Worm (Caenorhabditis elegans) whole organism, L4 larva: Measurements from ENCODE around the gene acl-9.

Source experiments
- D1046.2 ChIP-seq: fragments of 200-800 bp; sonication (Bioruptor generic); IDR thresholded peaks from 2 replicates; pipeline ENCODE4 v1.3.6; 2022; ENCODE audit warnings: missing genetic modification characterization, missing compliant biosample characterization
- T20F7.1 ChIP-seq: fragments of 200-800 bp; sonication (Bioruptor generic); optimal IDR thresholded peaks from 2 replicates; lab custom pipeline; 2018; ENCODE audit warnings: mild to moderate bottlenecking, missing genetic modification characterization, missing compliant biosample characterization
- T26A8.4 ChIP-seq: fragments of 200-800 bp; sonication (Bioruptor generic); IDR thresholded peaks from 2 replicates; pipeline ENCODE4 v1.3.6; 2022; ENCODE audit warnings: missing genetic modification characterization, missing compliant biosample characterization
- Y105C5A.15 ChIP-seq: fragments of 200-800 bp; sonication (Bioruptor generic); IDR thresholded peaks from 2 replicates; pipeline ENCODE4 v1.3.6; 2022; ENCODE audit warnings: missing genetic modification characterization, missing compliant biosample characterization
- ZK337.2 ChIP-seq: fragments of 200-800 bp; sonication (Bioruptor generic); IDR thresholded peaks from 2 replicates; pipeline ENCODE4 v1.3.6; 2022; ENCODE audit warnings: missing genetic modification reagents, missing genetic modification characterization, missing compliant biosample characterization
- aha-1 ChIP-seq: fragments of 150-350 bp; peaks from one replicate; lab custom pipeline; 2014; ENCODE audit warnings: missing biosample characterization, missing genetic modification characterization
- attf-4 ChIP-seq: sonication (generic microtip); optimal IDR thresholded peaks from 3 replicates; lab custom pipeline; 2017; ENCODE audit warnings: missing biosample characterization, missing genetic modification characterization
- ceh-62 ChIP-seq: sonication (generic microtip); optimal IDR thresholded peaks from 2 replicates; lab custom pipeline; 2017; ENCODE audit warnings: missing biosample characterization, missing genetic modification characterization
- ceh-82 ChIP-seq: sonication (generic microtip); optimal IDR thresholded peaks from 2 replicates; lab custom pipeline; 2017; ENCODE audit warnings: missing biosample characterization, missing genetic modification characterization
- ces-1 ChIP-seq: fragments of 150-350 bp; sonication (generic microtip); optimal IDR thresholded peaks from 4 replicates; lab custom pipeline; 2014; ENCODE audit warnings: missing biosample characterization, missing genetic modification reagents, missing genetic modification characterization
- cey-2 ChIP-seq: sonication (generic microtip); optimal IDR thresholded peaks from 3 replicates; lab custom pipeline; 2017; ENCODE audit warnings: missing genetic modification characterization, mild to moderate bottlenecking, missing compliant biosample characterization, antibody characterized with exemption, borderline replicate concordance; ENCODE audit not compliant: insufficient read depth
- ctbp-1 ChIP-seq: fragments of 200-800 bp; sonication (Bioruptor generic); IDR thresholded peaks from 2 replicates; pipeline ENCODE4 v1.3.6; 2022; ENCODE audit warnings: missing genetic modification reagents, missing genetic modification characterization, missing compliant biosample characterization
- daf-16 ChIP-seq, 3 experiments: sonication (generic microtip); optimal IDR thresholded peaks; 2 replicates each; lab custom pipeline; 2016 to 2017; ENCODE audit warnings: missing genetic modification characterization in 3 of 3, missing genetic modification reagents in 3 of 3, mild to moderate bottlenecking in 2 of 3, missing compliant biosample characterization in 2 of 3, missing biosample characterization in 1 of 3, moderate library complexity in 1 of 3
- daf-8 ChIP-seq: fragments of 200-800 bp; sonication (Bioruptor generic); IDR thresholded peaks from 2 replicates; pipeline ENCODE4 v1.3.6; 2022; ENCODE audit warnings: missing genetic modification characterization, missing compliant biosample characterization
- dmd-6 ChIP-seq: fragments of 200-800 bp; sonication (Bioruptor generic); IDR thresholded peaks from 2 replicates; pipeline ENCODE4 v1.3.6; 2022; ENCODE audit warnings: missing genetic modification reagents, missing genetic modification characterization, missing compliant biosample characterization
- dmd-9 ChIP-seq: fragments of 200-800 bp; sonication (Bioruptor generic); IDR thresholded peaks from 2 replicates; pipeline ENCODE4 v1.3.6; 2022; ENCODE audit warnings: missing genetic modification reagents, missing genetic modification characterization, missing compliant biosample characterization
- dve-1 ChIP-seq: sonication (generic microtip); optimal IDR thresholded peaks from 2 replicates; lab custom pipeline; 2017; ENCODE audit warnings: antibody characterized with exemption, mild to moderate bottlenecking, missing genetic modification characterization, missing compliant biosample characterization; ENCODE audit not compliant: insufficient read depth
- gei-8 ChIP-seq: fragments of 200-800 bp; sonication (Bioruptor generic); optimal IDR thresholded peaks from 2 replicates; lab custom pipeline; 2018; ENCODE audit warnings: mild to moderate bottlenecking, missing genetic modification characterization, missing compliant biosample characterization
- hif-1 ChIP-seq, 2 experiments: sonication (generic microtip); optimal IDR thresholded peaks; 2 replicates each; lab custom pipeline; 2016 to 2017; ENCODE audit warnings: missing compliant biosample characterization in 2 of 2, missing genetic modification characterization in 2 of 2, missing genetic modification reagents in 2 of 2, missing genotype in 2 of 2, mild to moderate bottlenecking in 1 of 2
- hlh-11 ChIP-seq: fragments of 200-800 bp; sonication (Bioruptor generic); optimal IDR thresholded peaks from 2 replicates; lab custom pipeline; 2018; ENCODE audit warnings: mild to moderate bottlenecking, missing genetic modification characterization, missing compliant biosample characterization
- hmg-1.1 ChIP-seq: fragments of 200-800 bp; sonication (Bioruptor generic); IDR thresholded peaks from 2 replicates; pipeline ENCODE4 v1.3.6; 2022; ENCODE audit warnings: missing genetic modification reagents, missing genetic modification characterization, missing compliant biosample characterization
- jun-1 ChIP-seq: fragments of 150-350 bp; optimal IDR thresholded peaks from 2 replicates; lab custom pipeline; 2014; ENCODE audit warnings: missing biosample characterization, missing genetic modification reagents, missing genetic modification characterization
- lim-7 ChIP-seq: fragments of 200-800 bp; sonication (Bioruptor generic); IDR thresholded peaks from 2 replicates; pipeline ENCODE4 v1.3.6; 2022; ENCODE audit warnings: missing genetic modification characterization, missing compliant biosample characterization
- lin-13 ChIP-seq: fragments of 150-350 bp; optimal IDR thresholded peaks from 2 replicates; lab custom pipeline; 2014; ENCODE audit warnings: missing biosample characterization, missing genetic modification reagents, missing genetic modification characterization
- lsy-2 ChIP-seq, 2 experiments: fragments of 150-350 bp in 1 of 2; sonication (generic microtip) in 1 of 2; optimal IDR thresholded peaks; 2 replicates each; lab custom pipeline; 2014 to 2017; ENCODE audit warnings: missing biosample characterization in 2 of 2, missing genetic modification characterization in 2 of 2
- madf-5 ChIP-seq, 2 experiments: fragments of 200-800 bp; sonication (Bioruptor generic); IDR thresholded peaks; 2 replicates each; pipeline ENCODE4 v1.3.6; 2022; ENCODE audit warnings: missing compliant biosample characterization in 2 of 2, missing genetic modification characterization in 2 of 2
- madf-9 ChIP-seq: fragments of 200-800 bp; sonication (Bioruptor generic); conservative IDR thresholded peaks from 2 replicates; pipeline ENCODE4 v1.3.6; 2022; ENCODE audit warnings: missing genetic modification reagents, missing genetic modification characterization, missing compliant biosample characterization
- mdt-29 ChIP-seq: fragments of 200-800 bp; sonication (Bioruptor generic); IDR thresholded peaks from 2 replicates; pipeline ENCODE4 v1.3.6; 2022; ENCODE audit warnings: missing genetic modification reagents, missing genetic modification characterization, missing compliant biosample characterization
- nhr-10 ChIP-seq: fragments of 150-350 bp; optimal IDR thresholded peaks from 2 replicates; lab custom pipeline; 2014; ENCODE audit warnings: missing biosample characterization, missing genetic modification characterization
- nhr-102 ChIP-seq: sonication (generic microtip); optimal IDR thresholded peaks from 2 replicates; lab custom pipeline; 2016; ENCODE audit warnings: mild to moderate bottlenecking, missing genetic modification characterization, moderate library complexity, missing compliant biosample characterization
- nhr-237 ChIP-seq: sonication (generic microtip); optimal IDR thresholded peaks from 2 replicates; lab custom pipeline; 2017; ENCODE audit warnings: missing biosample characterization, missing genetic modification characterization
- nhr-28 ChIP-seq: fragments of 150-350 bp; optimal IDR thresholded peaks from 2 replicates; lab custom pipeline; 2014; ENCODE audit warnings: missing biosample characterization, missing genetic modification characterization
- nhr-42 ChIP-seq: fragments of 200-800 bp; sonication (Bioruptor generic); IDR thresholded peaks from 2 replicates; pipeline ENCODE4 v1.3.6; 2022; ENCODE audit warnings: missing genetic modification characterization, missing compliant biosample characterization
- nhr-6 ChIP-seq: fragments of 150-350 bp; optimal IDR thresholded peaks from 2 replicates; lab custom pipeline; 2014; ENCODE audit warnings: missing biosample characterization, missing genetic modification characterization
- nhr-76 ChIP-seq: fragments of 150-350 bp; optimal IDR thresholded peaks from 2 replicates; lab custom pipeline; 2014; ENCODE audit warnings: missing biosample characterization, missing genetic modification characterization
- php-3 ChIP-seq: fragments of 200-800 bp; sonication (Bioruptor generic); IDR thresholded peaks from 2 replicates; pipeline ENCODE4 v1.3.6; 2022; ENCODE audit warnings: missing genetic modification reagents, missing genetic modification characterization, missing compliant biosample characterization
- pqm-1 ChIP-seq: sonication (generic microtip); optimal IDR thresholded peaks from 2 replicates; lab custom pipeline; 2017; ENCODE audit warnings: missing biosample characterization, missing genetic modification characterization
- sdz-12 ChIP-seq: fragments of 200-800 bp; sonication (Bioruptor generic); optimal IDR thresholded peaks from 2 replicates; lab custom pipeline; 2018; ENCODE audit warnings: mild to moderate bottlenecking, missing genetic modification characterization, missing compliant biosample characterization
- set-16 ChIP-seq: fragments of 200-800 bp; sonication (Bioruptor generic); IDR thresholded peaks from 2 replicates; pipeline ENCODE4 v1.3.6; 2022; ENCODE audit warnings: missing genetic modification reagents, missing genetic modification characterization, missing compliant biosample characterization
- spr-1 ChIP-seq: sonication (generic microtip); optimal IDR thresholded peaks from 2 replicates; lab custom pipeline; 2016; ENCODE audit warnings: mild to moderate bottlenecking, missing genetic modification characterization, missing compliant biosample characterization
- spr-3 ChIP-seq: fragments of 200-800 bp; sonication (Bioruptor generic); optimal IDR thresholded peaks from 2 replicates; lab custom pipeline; 2018; ENCODE audit warnings: mild to moderate bottlenecking, missing genetic modification characterization, missing compliant biosample characterization
- tag-97 ChIP-seq: fragments of 200-800 bp; sonication (Bioruptor generic); IDR thresholded peaks from 2 replicates; pipeline ENCODE4 v1.3.6; 2022; ENCODE audit warnings: missing genetic modification characterization, missing compliant biosample characterization
- unc-130 ChIP-seq: sonication (generic microtip); optimal IDR thresholded peaks from 2 replicates; lab custom pipeline; 2016; ENCODE audit warnings: missing genetic modification reagents, missing genetic modification characterization, missing compliant biosample characterization
- vab-7 ChIP-seq: fragments of 200-800 bp; sonication (Bioruptor generic); IDR thresholded peaks from 2 replicates; pipeline ENCODE4 v1.3.6; 2022; ENCODE audit warnings: missing genetic modification reagents, missing genetic modification characterization, missing compliant biosample characterization
- zfp-3 ChIP-seq: fragments of 200-800 bp; sonication (Bioruptor generic); conservative IDR thresholded peaks from 2 replicates; pipeline ENCODE4 v1.3.6; 2022; ENCODE audit warnings: missing genetic modification reagents, missing genetic modification characterization, missing compliant biosample characterization
- zip-11 ChIP-seq: fragments of 200-800 bp; sonication (Bioruptor generic); IDR thresholded peaks from 2 replicates; pipeline ENCODE4 v1.3.6; 2022; ENCODE audit warnings: missing genetic modification characterization, missing compliant biosample characterization

acl-9 gene

DNA sequence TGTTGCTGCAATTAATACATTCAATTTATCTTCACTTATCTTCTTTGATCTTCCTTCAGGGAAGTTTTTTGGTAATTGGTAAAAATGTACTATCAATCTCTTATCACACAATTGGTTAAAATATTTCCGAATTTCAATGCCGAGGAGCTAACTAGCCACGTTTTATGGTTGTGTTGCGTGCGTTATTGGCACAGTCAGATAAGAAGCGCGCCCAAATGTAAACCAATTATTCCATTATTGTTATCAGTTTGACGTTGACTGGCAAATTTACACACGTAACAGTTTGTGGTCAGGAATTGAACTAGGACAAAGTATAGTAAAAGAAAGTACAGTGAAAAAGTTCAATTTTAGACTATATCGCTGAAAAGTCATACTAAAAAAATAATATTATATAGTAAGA, 45.4 kb upstream of the acl-9 start (continued):
- TF ChIP-seq daf-16 (GFP tag; optimal IDR thresholded peaks at IDR 0.05; lab: Kevin White, UChicago) (no peak), daf-16 (tag; optimal IDR thresholded peaks at IDR 0.05; lab: Kevin White, UChicago) (peak; percentile 87), nhr-102 (tag; lab: Kevin White, UChicago) (peak; percentile 5), set-16 (GFP tag; lab: Robert Waterston, UW) (no peak), gei-8 (GFP tag; lab: Kevin White, UChicago) (no peak), dmd-9 (GFP tag; lab: Robert Waterston, UW) (no peak), lim-7 (no peak)
- TF ChIP-seq, all 104 proteins: peak for 9

ce11 chrV:6408733-6409227, 44.2 kb upstream of the acl-9 start, which contains the start of gene bcf-1:
bcf-1 (minus strand) TSS chrV:6408783.
- TF ChIP-seq nhr-6 (tag; lab: Kevin White, UChicago) (no peak), hlh-11 (tag; lab: Kevin White, UChicago) (peak; percentile 33), nhr-28 (tag; lab: Kevin White, UChicago) (peak; percentile 29), php-3 (GFP tag; lab: Robert Waterston, UW) (0 out of 2 replicates have a peak, but pooled peaks have one; percentile 52), pqm-1 (tag; lab: Kevin White, UChicago) (peak; percentile 79), dmd-6 (GFP tag; lab: Robert Waterston, UW) (peak; percentile 63), lin-13 (GFP tag; lab: Kevin White, UChicago) (no peak), nhr-76 (no peak)

- no peak for TF ChIP-seq sdz-12 (GFP tag; lab: Kevin White, UChicago)
- no peak for TF ChIP-seq cey-2 (tag; lab: Kevin White, UChicago)
- TF ChIP-seq D1046.2 (GFP tag; lab: Robert Waterston, UW): no peak
- no peak for TF ChIP-seq T26A8.4
- TF ChIP-seq zfp-3 (GFP tag; lab: Robert Waterston, UW): no peak
- no peak for TF ChIP-seq ZK337.2 (GFP tag; lab: Robert Waterston, UW)
- TF ChIP-seq nhr-237 (tag; lab: Kevin White, UChicago): no peak
- no peak for TF ChIP-seq ceh-82
- TF ChIP-seq madf-9 (GFP tag; lab: Robert Waterston, UW): no peak
- TF ChIP-seq spr-3 (GFP tag; lab: Kevin White, UChicago): no peak
- no peak for TF ChIP-seq nhr-10 (tag; lab: Kevin White, UChicago)
- no peak for TF ChIP-seq lim-7
- TF ChIP-seq php-3 (GFP tag; lab: Robert Waterston, UW): peak; percentile 99
- TF ChIP-seq ces-1: no peak
- no peak for TF ChIP-seq tag-97 (GFP tag; lab: Robert Waterston, UW)
- TF ChIP-seq hlh-11 (tag; lab: Kevin White, UChicago): peak; percentile 72
- no peak for TF ChIP-seq ctbp-1 (GFP tag; lab: Robert Waterston, UW)
- TF ChIP-seq jun-1 (tag; lab: Kevin White, UChicago): no peak
- TF ChIP-seq lsy-2 (tag; optimal IDR thresholded peaks at IDR 0.05; lab: Kevin White, UChicago): peak in 1 of 2 experiments; percentile 38
- TF ChIP-seq vab-7: no peak
- TF ChIP-seq attf-4: no peak
- no peak for TF ChIP-seq lin-13 (GFP tag; lab: Kevin White, UChicago)
- no peak for TF ChIP-seq aha-1 (tag; lab: Kevin White, UChicago)
- peak; percentile 84 for TF ChIP-seq pqm-1 (tag; lab: Kevin White, UChicago)
- no peak for TF ChIP-seq zip-11
- no peak for TF ChIP-seq mdt-29 (GFP tag; lab: Robert Waterston, UW)
- peak; percentile 31 for TF ChIP-seq T20F7.1 (GFP tag; lab: Kevin White, UChicago)
- no peak for TF ChIP-seq ceh-62
- TF ChIP-seq dmd-6 (GFP tag; lab: Robert Waterston, UW): peak; percentile 93
- TF ChIP-seq hmg-1.1 (GFP tag; lab: Robert Waterston, UW): no peak
- TF ChIP-seq daf-8 (GFP tag; lab: Robert Waterston, UW): no peak
- peak; percentile 74 for TF ChIP-seq dve-1 (tag; lab: Kevin White, UChicago)
- no peak for TF ChIP-seq spr-1
- no peak for TF ChIP-seq nhr-42
- TF ChIP-seq gei-8 (GFP tag; lab: Kevin White, UChicago): no peak
- no peak for TF ChIP-seq Y105C5A.15
- no peak for TF ChIP-seq hif-1 (tag; optimal IDR thresholded peaks at IDR 0.05; lab: Kevin White, UChicago)
- no peak for TF ChIP-seq madf-5 (GFP tag; IDR thresholded peaks at IDR 0.05; lab: Robert Waterston, UW)
- no peak for TF ChIP-seq unc-130 (GFP tag; lab: Kevin White, UChicago)
These were observed 41.9 kb upstream of the acl-9 start for ce11 chrV:6411161-6411560.
